Fruit fly (Drosophila melanogaster) whole organism, embryonic: Measurements from ENCODE around the gene CG33124.

ENCODE experiments used
- CG10274 ChIP-seq: fragments of 200-800 bp; sonication (Bioruptor generic); optimal IDR thresholded peaks from 3 replicates; lab custom pipeline; 2017; ENCODE audit warnings: missing biosample characterization, mild to moderate bottlenecking, missing genetic modification characterization
- CG10321 ChIP-seq: fragments of 200-800 bp; sonication (Bioruptor generic); IDR thresholded peaks from 2 replicates; pipeline ENCODE4 v1.3.6; 2022; ENCODE audit warnings: missing biosample characterization, missing genetic modification characterization
- CG12104 ChIP-seq: fragments of 200-800 bp; sonication (Bioruptor generic); optimal IDR thresholded peaks from 3 replicates; lab custom pipeline; 2016; ENCODE audit warnings: missing biosample characterization, missing genetic modification characterization
- CG13123 ChIP-seq: fragments of 200-800 bp; sonication (Bioruptor generic); optimal IDR thresholded peaks from 2 replicates; lab custom pipeline; 2016; ENCODE audit warnings: missing biosample characterization, missing genetic modification characterization
- CG13894 ChIP-seq: fragments of 200-800 bp; sonication (Bioruptor generic); optimal IDR thresholded peaks from 3 replicates; lab custom pipeline; 2018; ENCODE audit warnings: missing biosample characterization, mild to moderate bottlenecking, missing genetic modification characterization, moderate library complexity
- CG14667 ChIP-seq: fragments of 200-800 bp; sonication (Bioruptor generic); IDR thresholded peaks from 2 replicates; pipeline ENCODE4 v1.3.6; 2022; ENCODE audit warnings: missing biosample characterization, missing genetic modification characterization
- CG14860 ChIP-seq: fragments of 200-800 bp; sonication (Bioruptor generic); IDR thresholded peaks from 3 replicates; pipeline ENCODE4 v1.3.6; 2022; ENCODE audit warnings: missing biosample characterization, missing genetic modification characterization; ENCODE audit not compliant: partially characterized antibody
- CG15073 ChIP-seq: fragments of 200-800 bp; sonication (Bioruptor generic); optimal IDR thresholded peaks from 2 replicates; lab custom pipeline; 2016; ENCODE audit warnings: missing biosample characterization, missing genetic modification characterization
- CG17361 ChIP-seq: fragments of 200-800 bp; sonication (Bioruptor generic); IDR thresholded peaks from 3 replicates; pipeline ENCODE4 v1.3.6; 2022; ENCODE audit warnings: missing biosample characterization, missing genetic modification characterization
- CG17912 ChIP-seq: fragments of 200-800 bp; sonication (Bioruptor generic); optimal IDR thresholded peaks from 2 replicates; lab custom pipeline; 2018; ENCODE audit warnings: missing biosample characterization, mild to moderate bottlenecking, missing genetic modification characterization
- CG1832 ChIP-seq: fragments of 200-800 bp; sonication (Bioruptor generic); optimal IDR thresholded peaks from 2 replicates; lab custom pipeline; 2017; ENCODE audit warnings: missing biosample characterization, mild to moderate bottlenecking, missing genetic modification characterization, inconsistent platforms
- CG18599 ChIP-seq: fragments of 200-800 bp; sonication (Bioruptor generic); optimal IDR thresholded peaks from 3 replicates; lab custom pipeline; 2017; ENCODE audit warnings: missing biosample characterization, missing genetic modification characterization, mild to moderate bottlenecking, moderate library complexity, missing genetic modification reagents
- CG2129 ChIP-seq: fragments of 200-800 bp; sonication (Bioruptor generic); IDR thresholded peaks from 2 replicates; pipeline ENCODE4 v1.3.6; 2022; ENCODE audit warnings: missing biosample characterization, missing genetic modification characterization; ENCODE audit not compliant: partially characterized antibody
- CG2199 ChIP-seq: fragments of 200-800 bp; sonication (Bioruptor generic); IDR thresholded peaks from 3 replicates; pipeline ENCODE4 v1.3.6; 2022; ENCODE audit warnings: missing biosample characterization, missing genetic modification characterization
- CG2678 ChIP-seq: fragments of 200-800 bp; sonication (Bioruptor generic); optimal IDR thresholded peaks from 3 replicates; lab custom pipeline; 2019; ENCODE audit warnings: missing biosample characterization, mild to moderate bottlenecking, missing genetic modification characterization, moderate library complexity
- CG2889 ChIP-seq: fragments of 200-800 bp; sonication (Bioruptor generic); IDR thresholded peaks from 3 replicates; pipeline ENCODE4 v1.3.6; 2022; ENCODE audit warnings: missing biosample characterization, missing genetic modification characterization
- CG30020 ChIP-seq: fragments of 200-800 bp; optimal IDR thresholded peaks from 2 replicates; lab custom pipeline; 2019; ENCODE audit warnings: missing biosample characterization, mild to moderate bottlenecking, missing genetic modification characterization, moderate library complexity
- CG31365 ChIP-seq: fragments of 200-800 bp; sonication (Bioruptor generic); optimal IDR thresholded peaks from 2 replicates; lab custom pipeline; 2018; ENCODE audit warnings: missing biosample characterization, mild to moderate bottlenecking, missing genetic modification characterization
- CG34422 ChIP-seq: fragments of 200-800 bp; sonication (Bioruptor generic); IDR thresholded peaks from 3 replicates; pipeline ENCODE4 v1.3.6; 2022; ENCODE audit warnings: missing biosample characterization, missing genetic modification characterization
- CG3726 ChIP-seq: fragments of 200-800 bp; sonication (Bioruptor generic); IDR thresholded peaks from 3 replicates; pipeline ENCODE4, ENCODE4 v1.3.6; 2022; ENCODE audit warnings: missing biosample characterization, missing genetic modification characterization
- CG4730 ChIP-seq: fragments of 200-800 bp; sonication (Bioruptor generic); IDR thresholded peaks from 2 replicates; pipeline ENCODE4 v1.3.6; 2022; ENCODE audit warnings: missing biosample characterization, missing genetic modification characterization
- CG4820 ChIP-seq: fragments of 200-800 bp; sonication (Bioruptor generic); optimal IDR thresholded peaks from 3 replicates; lab custom pipeline; 2016; ENCODE audit warnings: missing biosample characterization, missing genetic modification characterization
- CG6272 ChIP-seq: fragments of 200-800 bp; sonication (Bioruptor generic); IDR thresholded peaks from 2 replicates; pipeline ENCODE4 v1.3.6; 2022; ENCODE audit warnings: missing biosample characterization, missing genetic modification characterization
- CG7963 ChIP-seq: fragments of 200-800 bp; sonication (Bioruptor generic); IDR thresholded peaks from 3 replicates; pipeline ENCODE4 v1.3.6; 2022; ENCODE audit warnings: missing biosample characterization, missing genetic modification characterization; ENCODE audit not compliant: partially characterized antibody
- CG9215 ChIP-seq: fragments of 200-800 bp; sonication (Bioruptor generic); IDR thresholded peaks from 2 replicates; pipeline ENCODE4 v1.3.6; 2022; ENCODE audit warnings: missing biosample characterization, missing genetic modification characterization
- H15 ChIP-seq: fragments of 200-800 bp; sonication (Bioruptor generic); IDR thresholded peaks from 3 replicates; pipeline ENCODE4 v1.3.6; 2022; ENCODE audit warnings: missing biosample characterization, missing genetic modification characterization
- HHEX ChIP-seq: fragments of 200-800 bp; sonication (Bioruptor generic); optimal IDR thresholded peaks from 3 replicates; lab custom pipeline; 2017; ENCODE audit warnings: missing biosample characterization, mild to moderate bottlenecking, missing genetic modification characterization, missing genetic modification reagents
- Max ChIP-seq: fragments of 200-800 bp; sonication (Bioruptor generic); optimal IDR thresholded peaks from 2 replicates; lab custom pipeline; 2016; ENCODE audit warnings: missing biosample characterization, mild to moderate bottlenecking, missing genetic modification characterization
- Side ChIP-seq: fragments of 200-800 bp; sonication (Bioruptor generic); optimal IDR thresholded peaks from 2 replicates; lab custom pipeline; 2016; ENCODE audit warnings: missing biosample characterization, missing genetic modification characterization
- Sox102F ChIP-seq: fragments of 200-800 bp; sonication (Bioruptor generic); optimal IDR thresholded peaks from 2 replicates; lab custom pipeline; 2018; ENCODE audit warnings: missing biosample characterization, mild to moderate bottlenecking, missing genetic modification characterization, moderate library complexity
- ab ChIP-seq: fragments of 200-800 bp; sonication (Bioruptor generic); optimal IDR thresholded peaks from 2 replicates; lab custom pipeline; 2016; ENCODE audit warnings: missing biosample characterization, missing genetic modification characterization
- cas ChIP-seq: fragments of 200-800 bp; sonication (Bioruptor generic); IDR thresholded peaks from 2 replicates; pipeline ENCODE4 v1.3.6; 2022; ENCODE audit warnings: missing biosample characterization, missing genetic modification characterization
- chinmo ChIP-seq: fragments of 200-800 bp; sonication (Bioruptor generic); IDR thresholded peaks from 4 replicates; pipeline ENCODE4 v1.3.6; 2022; ENCODE audit warnings: missing biosample characterization, missing genetic modification characterization; ENCODE audit not compliant: partially characterized antibody
- cwo ChIP-seq: fragments of 200-800 bp; sonication (Bioruptor generic); optimal IDR thresholded peaks from 3 replicates; lab custom pipeline; 2017; ENCODE audit warnings: missing biosample characterization, missing genetic modification characterization, mild to moderate bottlenecking, moderate library complexity, missing genetic modification reagents
- dati ChIP-seq: fragments of 200-800 bp; sonication (Bioruptor generic); IDR thresholded peaks from 2 replicates; pipeline ENCODE4 v1.3.6; 2022; ENCODE audit warnings: missing biosample characterization, missing genetic modification characterization
- dm ChIP-seq: fragments of 200-800 bp; sonication (Bioruptor generic); optimal IDR thresholded peaks from 3 replicates; lab custom pipeline; 2016; ENCODE audit warnings: missing biosample characterization, missing genetic modification characterization
- dmrt11E ChIP-seq: fragments of 200-800 bp; sonication (Bioruptor generic); optimal IDR thresholded peaks from 3 replicates; lab custom pipeline; 2018; ENCODE audit warnings: missing biosample characterization, mild to moderate bottlenecking, missing genetic modification characterization, moderate library complexity
- grau ChIP-seq: fragments of 200-800 bp; optimal IDR thresholded peaks from 3 replicates; lab custom pipeline; 2019; ENCODE audit warnings: missing biosample characterization, mild to moderate bottlenecking, missing genetic modification characterization, moderate library complexity
- inv ChIP-seq: fragments of 200-800 bp; sonication (Bioruptor generic); IDR thresholded peaks from 2 replicates; pipeline ENCODE4 v1.3.6; 2022; ENCODE audit warnings: missing biosample characterization, missing genetic modification characterization; ENCODE audit not compliant: partially characterized antibody
- klu ChIP-seq: fragments of 200-800 bp; sonication (Bioruptor generic); IDR thresholded peaks from 2 replicates; pipeline ENCODE4 v1.3.6; 2022; ENCODE audit warnings: missing biosample characterization, missing genetic modification characterization
- lbe ChIP-seq: fragments of 200-800 bp; sonication (Bioruptor generic); optimal IDR thresholded peaks from 2 replicates; lab custom pipeline; 2016; ENCODE audit warnings: missing biosample characterization, mild to moderate bottlenecking, missing genetic modification characterization
- lov ChIP-seq, 2 experiments: fragments of 200-800 bp in 1 of 2; fragments of >200 bp in 1 of 2; sonication (Bioruptor generic) in 1 of 2; IDR thresholded peaks in 1 of 2; optimal IDR thresholded peaks in 1 of 2; 2 replicates in 1 of 2; 3 replicates in 1 of 2; pipeline versions ENCODE4 v1.3.6 to Lab custom; 2017 to 2022; ENCODE audit warnings: missing biosample characterization in 1 of 2, missing genetic modification characterization in 1 of 2
- maf-S ChIP-seq: fragments of 200-800 bp; sonication (Bioruptor generic); optimal IDR thresholded peaks from 2 replicates; lab custom pipeline; 2016; ENCODE audit warnings: missing biosample characterization, missing genetic modification characterization
- peb ChIP-seq: fragments of 200-800 bp; sonication (Bioruptor generic); IDR thresholded peaks from 2 replicates; pipeline ENCODE4 v1.3.6; 2022; ENCODE audit warnings: missing biosample characterization, missing genetic modification characterization
- pho ChIP-seq: fragments of 200-800 bp; sonication (Bioruptor generic); optimal IDR thresholded peaks from 2 replicates; lab custom pipeline; 2016; ENCODE audit warnings: missing biosample characterization, missing genetic modification characterization
- phol ChIP-seq: fragments of 200-800 bp; sonication (Bioruptor generic); optimal IDR thresholded peaks from 3 replicates; lab custom pipeline; 2018; ENCODE audit warnings: missing biosample characterization, mild to moderate bottlenecking, missing genetic modification characterization, moderate library complexity
- slbo ChIP-seq: fragments of 200-800 bp; sonication (Bioruptor generic); IDR thresholded peaks from 2 replicates; pipeline ENCODE4 v1.3.6; 2022; ENCODE audit warnings: missing biosample characterization, missing genetic modification characterization
- stc ChIP-seq: fragments of 200-800 bp; sonication (Bioruptor generic); IDR thresholded peaks from 2 replicates; pipeline ENCODE4 v1.3.6; 2022; ENCODE audit warnings: missing biosample characterization, missing genetic modification characterization
- ttk ChIP-seq: fragments of 200-800 bp; sonication (Bioruptor generic); IDR thresholded peaks from 2 replicates; pipeline ENCODE4 v2.1.2; 2022; ENCODE audit warnings: missing biosample characterization, missing genetic modification characterization
- vvl ChIP-seq: fragments of 200-800 bp; sonication (Bioruptor generic); IDR thresholded peaks from 2 replicates; pipeline ENCODE4 v1.3.6; 2022; ENCODE audit warnings: missing biosample characterization, missing genetic modification characterization

Gene CG33124

dm6 chr2L:2189100-2189499, 19.8 kb downstream of the CG33124 start (continued):
- TF ChIP-seq CG13123 (GFP tag; lab: Kevin White, UChicago) (peak; percentile 35), klu (GFP tag; lab: Robert Waterston, UW) (no peak), slbo (no peak), CG17912 (no peak), CG15073 (GFP tag; lab: Kevin White, UChicago) (no peak), cwo (GFP tag; lab: Kevin White, UChicago) (no peak), CG4730 (0 out of 2 replicates have a peak, but pooled peaks have one; percentile 21), chinmo (GFP tag; lab: Robert Waterston, UW) (no peak), CG6272 (GFP tag; lab: Robert Waterston, UW) (no peak), cas (GFP tag; lab: Robert Waterston, UW) (no peak), Max (GFP tag; lab: Kevin White, UChicago) (peak; percentile 35), maf-S (no peak), CG2129 (GFP tag; lab: Robert Waterston, UW) (no peak), dati (no peak), peb (GFP tag; lab: Robert Waterston, UW) (peak; percentile 42; the same call in 1 of the 2 replicates), CG2678 (tag; lab: Kevin White, UChicago) (peak; percentile 65), CG14667 (GFP tag; lab: Robert Waterston, UW) (peak; percentile 52; the same call in 1 of the 2 replicates), CG7963 (no peak), phol (tag; lab: Kevin White, UChicago) (peak; percentile 79), CG1832 (no peak), CG31365 (peak; percentile 14), Side (GFP tag; lab: Kevin White, UChicago) (peak; percentile 67), lov (optimal IDR thresholded peaks at IDR 0.05; lab: Kevin White, UChicago) (no peak), lov (GFP tag; IDR thresholded peaks at IDR 0.05; lab: Robert Waterston, UW) (peak; percentile 23; the same call in 1 of the 3 replicates), CG10274 (GFP tag; lab: Kevin White, UChicago) (no peak), dmrt11E (tag; lab: Kevin White, UChicago) (peak; percentile 93), CG2199 (GFP tag; lab: Robert Waterston, UW) (no peak), CG2889 (GFP tag; lab: Robert Waterston, UW) (no peak), pho (GFP tag; lab: Kevin White, UChicago) (no peak), CG3726 (GFP tag; lab: Robert Waterston, UW) (peak; percentile 73; the same call in 2 of the 3 replicates), Sox102F (GFP tag; lab: Kevin White, UChicago) (peak; percentile 52), stc (GFP tag; lab: Robert Waterston, UW) (no peak), CG13894 (tag; lab: Kevin White, UChicago) (no peak), ttk (GFP tag; lab: Robert Waterston, UW) (no peak; the same call in 1 of the 2 replicates), CG9215 (no peak), HHEX (GFP tag; lab: Kevin White, UChicago) (peak; percentile 27), lbe (GFP tag; lab: Kevin White, UChicago) (peak; percentile 6), vvl (GFP tag; lab: Robert Waterston, UW) (peak; percentile 66), CG14860 (GFP tag; lab: Robert Waterston, UW) (no peak), CG10321 (no peak), CG30020 (tag; lab: Kevin White, UChicago) (peak; percentile 22), dm (GFP tag; lab: Kevin White, UChicago) (peak; percentile 17), CG12104 (GFP tag; lab: Kevin White, UChicago) (peak; percentile 4), CG34422 (GFP tag; lab: Robert Waterston, UW) (peak; percentile 69; the same call in 2 of the 3 replicates), CG4820 (GFP tag; lab: Kevin White, UChicago) (peak; percentile 81), CG17361 (GFP tag; lab: Robert Waterston, UW) (peak; percentile 62; the same call in 2 of the 3 replicates), grau (peak; percentile 53), inv (no peak), ab (GFP tag; lab: Kevin White, UChicago) (peak; percentile 11), H15 (GFP tag; lab: Robert Waterston, UW) (peak; percentile 72), CG18599 (GFP tag; lab: Kevin White, UChicago) (no peak)
